Fruit fly (Drosophila melanogaster) whole organism, embryonic: Measurements from ENCODE around the gene HDAC3.

Experiments used
- Blimp-1 ChIP-seq: fragments of 200-800 bp; sonication (Bioruptor generic); optimal IDR thresholded peaks from 3 replicates; lab custom pipeline; 2018; ENCODE audit warnings: missing biosample characterization, missing genetic modification characterization, mild to moderate bottlenecking, moderate library complexity, missing genetic modification reagents
- CG14441 ChIP-seq: fragments of 200-800 bp; sonication (Bioruptor generic); IDR thresholded peaks from 2 replicates; pipeline ENCODE4 v1.3.6; 2022; ENCODE audit warnings: missing biosample characterization, missing genetic modification characterization
- CG8281 ChIP-seq: fragments of 200-800 bp; sonication (Bioruptor generic); optimal IDR thresholded peaks from 2 replicates; lab custom pipeline; 2018; ENCODE audit warnings: missing biosample characterization, mild to moderate bottlenecking, missing genetic modification characterization, moderate library complexity
- Gug ChIP-seq: fragments of 200-800 bp; sonication (Bioruptor generic); IDR thresholded peaks from 4 replicates; pipeline ENCODE4 v1.3.6; 2022; ENCODE audit warnings: missing biosample characterization, missing genetic modification characterization
- Hr3 ChIP-seq: fragments of 200-800 bp; sonication (Bioruptor generic); optimal IDR thresholded peaks from 3 replicates; lab custom pipeline; 2016; ENCODE audit warnings: missing biosample characterization, missing genetic modification characterization
- Jarid2 ChIP-seq: fragments of 200-800 bp; sonication (Bioruptor generic); optimal IDR thresholded peaks from 3 replicates; lab custom pipeline; 2017; ENCODE audit warnings: mild to moderate bottlenecking, missing biosample characterization, missing genetic modification reagents, missing genetic modification characterization
- Ssrp ChIP-seq: fragments of 200-800 bp; sonication (Bioruptor generic); optimal IDR thresholded peaks from 2 replicates; lab custom pipeline; 2018; ENCODE audit warnings: missing biosample characterization, mild to moderate bottlenecking, missing genetic modification characterization, moderate library complexity
- abd-A ChIP-seq: fragments of 200-800 bp; sonication (Bioruptor generic); optimal IDR thresholded peaks from 3 replicates; lab custom pipeline; 2019; ENCODE audit warnings: missing biosample characterization, mild to moderate bottlenecking, missing genetic modification characterization, moderate library complexity
- ara ChIP-seq: fragments of 200-800 bp; sonication (Bioruptor generic); IDR thresholded peaks from 2 replicates; pipeline ENCODE4 v1.3.6; 2022; ENCODE audit warnings: missing biosample characterization, missing genetic modification characterization
- vfl ChIP-seq: fragments of 200-800 bp; sonication (Bioruptor generic); optimal IDR thresholded peaks from 2 replicates; lab custom pipeline; 2016; ENCODE audit warnings: missing biosample characterization, missing genetic modification characterization

DNA sequence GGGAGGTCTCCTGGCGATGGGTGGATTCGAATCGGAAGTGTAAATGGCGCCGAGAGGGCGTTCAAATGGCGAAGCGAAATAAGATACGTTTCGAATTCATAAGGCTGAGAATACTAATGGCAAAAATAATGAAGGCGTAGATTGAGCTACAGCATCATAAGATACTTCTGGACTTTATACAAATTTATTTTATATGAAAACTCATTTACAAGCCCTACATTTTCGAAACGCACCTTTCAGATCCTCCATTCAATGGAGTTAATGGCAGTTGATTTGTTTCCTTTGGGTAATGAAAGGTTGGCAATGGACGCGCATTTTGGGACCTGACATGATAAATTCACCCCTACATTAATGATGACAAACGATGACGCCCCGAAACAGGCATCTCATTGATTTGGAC, 40.4 kb upstream of the HDAC3 start:
- no peak for TF ChIP-seq Hr3
- TF ChIP-seq Jarid2: no peak
- TF ChIP-seq Ssrp (tag; lab: Kevin White, UChicago): no peak
- no peak for TF ChIP-seq CG14441
- TF ChIP-seq Gug (GFP tag; lab: Robert Waterston, UW): no peak
- no peak for TF ChIP-seq vfl (GFP tag; lab: Kevin White, UChicago)
- no peak for TF ChIP-seq abd-A
- no peak for TF ChIP-seq CG8281 (tag; lab: Kevin White, UChicago)
- TF ChIP-seq ara (GFP tag; lab: Robert Waterston, UW): no peak
- no peak for TF ChIP-seq Blimp-1 (GFP tag; lab: Kevin White, UChicago)
